Fruit fly (Drosophila melanogaster): ENCODE data around the gene Cyp4d14.

Cyp4d14 gene

DNA sequence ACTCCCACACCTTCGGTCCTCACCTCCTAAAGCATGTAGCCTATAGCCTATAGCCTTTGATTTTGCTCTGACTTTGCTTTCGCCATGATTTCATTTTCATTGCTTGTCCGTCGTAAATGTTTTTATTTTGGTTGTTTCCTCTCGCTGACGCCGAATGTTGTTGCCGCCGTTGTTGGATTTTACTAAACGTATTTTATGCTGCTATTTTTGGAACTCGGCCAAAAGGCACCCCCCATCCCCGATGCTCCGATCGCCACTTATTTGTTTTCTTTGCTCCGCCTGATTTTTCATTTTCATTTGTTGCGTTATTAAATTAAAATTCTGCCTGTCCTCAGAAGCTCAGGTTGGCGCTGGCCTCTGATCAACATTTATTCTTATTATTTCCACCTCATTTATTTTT is 44.1 kb upstream of the Cyp4d14 start:
- TF ChIP-seq gl (tag; optimal IDR thresholded peaks at IDR 0.05) (no peak), fd96Ca (GFP tag; IDR thresholded peaks at IDR 0.05) (no peak), CG9948 (tag; optimal IDR thresholded peaks at IDR 0.05) (no peak), CG12605 (GFP tag; IDR thresholded peaks at IDR 0.05) (no peak), Snoo (tag; optimal IDR thresholded peaks at IDR 0.05) (no peak), CG8159 (tag; optimal IDR thresholded peaks at IDR 0.05) (no peak), CG15710 (tag; optimal IDR thresholded peaks at IDR 0.05) (no peak), D1 (tag; optimal IDR thresholded peaks at IDR 0.05) (no peak), CG13204 (GFP tag; optimal IDR thresholded peaks at IDR 0.05) (no peak), CG34367 (tag; optimal IDR thresholded peaks at IDR 0.05) (no peak), CG4496 (GFP tag; IDR thresholded peaks at IDR 0.05) (no peak), Pif1A (GFP tag; optimal IDR thresholded peaks at IDR 0.05) (no peak), CG8301 (tag; optimal IDR thresholded peaks at IDR 0.05) (no peak), Pif1B (GFP tag; optimal IDR thresholded peaks at IDR 0.05) (no peak)

DNA sequence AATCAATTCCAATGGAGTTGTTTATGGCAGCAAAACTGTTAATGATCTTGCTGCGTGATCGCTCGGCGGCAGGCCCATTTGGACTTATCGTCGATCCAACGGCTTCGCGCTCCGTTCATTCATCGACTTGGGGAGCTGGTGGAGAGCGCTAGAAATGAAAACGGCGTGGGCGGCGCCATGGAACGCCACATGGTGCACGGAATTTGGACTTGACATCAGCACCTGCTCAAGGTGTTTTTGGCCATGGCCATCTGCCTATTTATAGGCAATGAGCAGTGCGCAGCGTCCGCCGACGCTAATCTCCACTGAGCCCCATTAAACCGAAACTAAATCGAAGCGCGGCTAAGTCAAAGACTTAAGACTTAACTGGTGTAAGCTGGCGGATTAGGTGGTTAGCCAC is 43.3 kb upstream of the Cyp4d14 start:
- TF ChIP-seq CG8159 (tag; optimal IDR thresholded peaks at IDR 0.05), result no peak

DNA sequence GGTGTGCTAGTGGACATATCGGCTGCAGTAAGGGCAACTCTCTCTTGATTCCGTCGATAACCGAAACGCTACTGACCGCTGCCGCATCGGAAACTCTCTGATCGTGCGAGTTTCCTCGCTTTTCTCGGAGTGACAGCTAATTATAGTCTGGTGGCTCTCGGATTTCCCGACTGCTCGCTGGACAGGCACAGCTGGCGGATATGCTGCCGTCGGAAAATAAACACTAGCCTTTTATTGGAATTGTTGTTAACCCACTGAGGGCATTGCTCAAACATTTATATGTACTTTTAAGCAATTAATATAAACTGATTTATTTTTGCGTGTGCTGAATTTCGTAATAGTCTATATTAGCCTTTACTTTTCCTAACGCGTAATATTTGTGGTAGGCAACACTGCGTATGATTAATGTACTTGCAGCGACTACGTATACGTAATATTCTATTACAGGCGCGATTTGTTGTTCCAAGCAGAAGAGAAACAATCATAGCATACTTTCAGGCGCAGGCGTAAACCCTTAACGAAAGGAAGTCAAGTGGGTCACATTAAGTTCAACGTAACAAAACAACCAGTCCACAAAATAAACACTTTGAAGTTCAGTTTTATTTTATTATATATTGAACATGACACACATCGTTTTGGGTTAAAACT is 38.8 kb upstream of the Cyp4d14 start, which contains the start of gene SmydA-8:
SmydA-8 (minus strand) TSS at position 51 of the 648 bp plus-strand sequence.
- TF ChIP-seq CG12605 (GFP tag; IDR thresholded peaks at IDR 0.05), result no peak
- no peak for TF ChIP-seq CG15710 (tag; optimal IDR thresholded peaks at IDR 0.05)
- TF ChIP-seq EcR (GFP tag; optimal IDR thresholded peaks at IDR 0.05), result peak; percentile 17
- TF ChIP-seq gl (tag; optimal IDR thresholded peaks at IDR 0.05), result no peak
- peak; percentile 16 for TF ChIP-seq Pif1A (GFP tag; optimal IDR thresholded peaks at IDR 0.05)
- no peak for TF ChIP-seq CG34367 (tag; optimal IDR thresholded peaks at IDR 0.05)
- 0 out of 3 replicates have a peak, but pooled peaks have one; percentile 51 for TF ChIP-seq CG4496 (GFP tag; IDR thresholded peaks at IDR 0.05)
- no peak for TF ChIP-seq CG10348 (GFP tag; IDR thresholded peaks at IDR 0.05)
- TF ChIP-seq CG17806 (tag; optimal IDR thresholded peaks at IDR 0.05), result no peak
- no peak for TF ChIP-seq rn (GFP tag; IDR thresholded peaks at IDR 0.05)

dm6 chrX:2212327-2212820 is 37.3 kb upstream of the Cyp4d14 start:
- TF ChIP-seq Ets98B (GFP tag; IDR thresholded peaks at IDR 0.05) (peak; percentile 60), CG34367 (tag; optimal IDR thresholded peaks at IDR 0.05) (no peak), CG9948 (tag; optimal IDR thresholded peaks at IDR 0.05) (no peak), CG15710 (tag; optimal IDR thresholded peaks at IDR 0.05) (no peak), CG32121 (GFP tag; IDR thresholded peaks at IDR 0.05) (peak; percentile 47), D1 (tag; optimal IDR thresholded peaks at IDR 0.05) (no peak), CG12605 (GFP tag; IDR thresholded peaks at IDR 0.05) (no peak), CG14655 (GFP tag; optimal IDR thresholded peaks at IDR 0.05) (peak; percentile 6), CG8159 (tag; optimal IDR thresholded peaks at IDR 0.05) (no peak), EcR (GFP tag; optimal IDR thresholded peaks at IDR 0.05) (no peak), CG13204 (GFP tag; optimal IDR thresholded peaks at IDR 0.05) (no peak), Snoo (tag; optimal IDR thresholded peaks at IDR 0.05) (no peak), rn (GFP tag; IDR thresholded peaks at IDR 0.05) (no peak), fd96Ca (GFP tag; IDR thresholded peaks at IDR 0.05) (0 out of 3 replicates have a peak, but pooled peaks have one; percentile 26), Pif1A (GFP tag; optimal IDR thresholded peaks at IDR 0.05) (peak; percentile 8), CG17806 (tag; optimal IDR thresholded peaks at IDR 0.05) (no peak), gl (tag; optimal IDR thresholded peaks at IDR 0.05) (no peak), CG10348 (GFP tag; IDR thresholded peaks at IDR 0.05) (no peak), CG8301 (tag; optimal IDR thresholded peaks at IDR 0.05) (no peak), Pif1B (GFP tag; optimal IDR thresholded peaks at IDR 0.05) (no peak), CG4496 (GFP tag; IDR thresholded peaks at IDR 0.05) (no peak)

DNA sequence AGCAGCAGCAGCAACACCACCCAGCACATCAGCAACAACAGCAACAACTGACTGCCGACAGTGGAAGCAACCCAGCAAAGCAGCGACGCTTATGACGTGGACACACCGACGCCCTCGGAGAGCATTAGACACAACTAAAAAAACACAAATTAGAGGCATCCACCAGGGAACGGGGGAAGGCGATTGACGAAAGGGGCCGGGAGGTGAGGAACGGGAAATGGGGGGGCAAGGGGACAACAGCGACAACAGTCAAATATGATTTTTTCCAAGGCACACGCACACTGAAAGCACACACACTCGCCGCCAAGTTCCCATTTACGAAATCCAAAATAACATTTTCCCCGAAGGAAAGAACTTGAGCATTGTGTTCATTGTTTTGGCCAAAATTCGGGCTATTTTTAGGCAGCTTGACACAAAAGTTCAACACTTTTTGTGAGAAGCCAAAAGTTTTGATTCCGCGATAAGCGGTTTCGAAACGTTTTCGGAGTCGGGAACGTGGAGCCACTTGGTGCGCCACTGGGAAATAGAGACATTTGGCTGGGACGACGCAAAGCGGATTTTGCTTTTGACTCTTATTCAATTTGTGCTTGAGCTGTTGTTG is 33.6 kb upstream of the Cyp4d14 start:
- no peak for TF ChIP-seq CG34367 (tag; optimal IDR thresholded peaks at IDR 0.05)
- TF ChIP-seq EcR (GFP tag; optimal IDR thresholded peaks at IDR 0.05), result no peak
- peak; percentile 65; the same call in 2 of the 3 replicates for TF ChIP-seq fd96Ca (GFP tag; IDR thresholded peaks at IDR 0.05)
- TF ChIP-seq CG13204 (GFP tag; optimal IDR thresholded peaks at IDR 0.05), result no peak
- no peak for TF ChIP-seq CG17806 (tag; optimal IDR thresholded peaks at IDR 0.05)
- TF ChIP-seq CG32121 (GFP tag; IDR thresholded peaks at IDR 0.05), result peak; percentile 34; the same call in 1 of the 2 replicates
- 0 out of 2 replicates have a peak, but pooled peaks have one; percentile 39 for TF ChIP-seq CG10348 (GFP tag; IDR thresholded peaks at IDR 0.05)
- peak; percentile 13; the same call in 1 of the 3 replicates for TF ChIP-seq CG4496 (GFP tag; IDR thresholded peaks at IDR 0.05)
- no peak for TF ChIP-seq CG8159 (tag; optimal IDR thresholded peaks at IDR 0.05)

DNA sequence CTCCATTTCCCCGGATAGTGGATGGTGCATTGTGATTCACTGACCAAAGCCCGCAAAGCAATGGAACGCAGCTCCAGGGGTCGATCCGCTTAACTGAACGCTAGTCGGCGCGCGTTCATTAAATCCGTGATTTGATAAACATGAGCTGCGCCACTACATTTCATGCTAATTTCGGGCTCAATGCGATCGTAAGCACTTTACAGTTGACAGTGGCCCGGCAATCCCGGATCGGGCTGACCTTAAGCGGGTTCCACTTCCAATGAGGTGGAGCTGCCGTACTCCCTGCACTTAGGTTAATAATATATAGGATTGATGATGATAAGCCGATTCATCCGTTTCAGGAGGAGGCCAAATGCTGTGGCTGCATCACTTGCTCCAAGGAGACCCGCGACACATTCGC is 28.7 kb upstream of the Cyp4d14 start, which contains the start of gene FarO:
FarO (minus strand) TSS at position 101 of the 400 bp plus-strand sequence.
- TF ChIP-seq CG15710 (tag; optimal IDR thresholded peaks at IDR 0.05) (no peak), CG12605 (GFP tag; IDR thresholded peaks at IDR 0.05) (no peak), EcR (GFP tag; optimal IDR thresholded peaks at IDR 0.05) (no peak), CG34367 (tag; optimal IDR thresholded peaks at IDR 0.05) (no peak), CG9948 (tag; optimal IDR thresholded peaks at IDR 0.05) (no peak), gl (tag; optimal IDR thresholded peaks at IDR 0.05) (no peak), CG8159 (tag; optimal IDR thresholded peaks at IDR 0.05) (no peak), CG10348 (GFP tag; IDR thresholded peaks at IDR 0.05) (no peak), CG17806 (tag; optimal IDR thresholded peaks at IDR 0.05) (no peak), D1 (tag; optimal IDR thresholded peaks at IDR 0.05) (no peak), Ets98B (GFP tag; IDR thresholded peaks at IDR 0.05) (no peak), Snoo (tag; optimal IDR thresholded peaks at IDR 0.05) (no peak), fd96Ca (GFP tag; IDR thresholded peaks at IDR 0.05) (no peak)

Data from whole organism, pupa.